Worm (Caenorhabditis elegans) whole organism, young adult: Measurements from ENCODE around the gene Y41D4A.1.

Experiments
- Y95B8A.8 ChIP-seq: fragments of 200-800 bp; sonication (Bioruptor generic); IDR thresholded peaks from 2 replicates; pipeline ENCODE4 v1.3.6; 2022; ENCODE audit warnings: missing genetic modification reagents, missing genetic modification characterization, missing compliant biosample characterization
- attf-6 ChIP-seq: fragments of 200-800 bp; sonication (Bioruptor generic); IDR thresholded peaks from 2 replicates; pipeline ENCODE4 v1.3.6; 2022; ENCODE audit warnings: missing genetic modification reagents, missing genetic modification characterization, missing compliant biosample characterization
- ceh-91 ChIP-seq: fragments of 200-800 bp; sonication (Bioruptor generic); IDR thresholded peaks from 2 replicates; pipeline ENCODE4 v1.3.6; 2022; ENCODE audit warnings: missing genetic modification reagents, missing genetic modification characterization, missing compliant biosample characterization
- hmg-1.2 ChIP-seq: fragments of 200-800 bp; sonication (Bioruptor generic); IDR thresholded peaks from 2 replicates; pipeline ENCODE4 v1.3.6; 2022; ENCODE audit warnings: missing genetic modification reagents, missing genetic modification characterization, missing compliant biosample characterization
- madf-3 ChIP-seq: fragments of 200-800 bp; sonication (Bioruptor generic); IDR thresholded peaks from 2 replicates; pipeline ENCODE4 v1.3.6; 2022; ENCODE audit warnings: missing genetic modification reagents, missing genetic modification characterization, missing compliant biosample characterization
- sdz-38 ChIP-seq: sonication (generic microtip); optimal IDR thresholded peaks from 2 replicates; lab custom pipeline; 2016; ENCODE audit warnings: missing genotype, missing genetic modification characterization, missing compliant biosample characterization
- unc-130 ChIP-seq: sonication (generic microtip); optimal IDR thresholded peaks from 2 replicates; lab custom pipeline; 2016; ENCODE audit warnings: missing genetic modification reagents, missing genetic modification characterization, missing compliant biosample characterization

- no peak for TF ChIP-seq hmg-1.2 (GFP tag; lab: Robert Waterston, UW)
- no peak for TF ChIP-seq sdz-38 (tag; lab: Kevin White, UChicago)
- TF ChIP-seq unc-130 (GFP tag; lab: Kevin White, UChicago) = no peak
- TF ChIP-seq Y95B8A.8 (GFP tag; lab: Robert Waterston, UW) = no peak; the same call in 1 of the 2 replicates
- TF ChIP-seq ceh-91 (GFP tag; lab: Robert Waterston, UW) = no peak
- no peak for TF ChIP-seq attf-6
- no peak for TF ChIP-seq madf-3 (GFP tag; lab: Robert Waterston, UW)
Measured at ce11 chrIV:1727538-1728072, 44.3 kb upstream of the Y41D4A.1 start.
